Worm (Caenorhabditis elegans): ENCODE measurements around the gene clec-191.

The clec-191 gene

ce11 chrIV:16254464-16254863, 26.1 kb downstream of the clec-191 start, which contains the start of gene hlh-17:
TSS of gene hlh-17 (plus strand) at chrIV:16254764.
- TF ChIP-seq nhr-129 (tag; optimal IDR thresholded peaks at IDR 0.05), result no peak
- no peak for TF ChIP-seq nhr-11 (tag; optimal IDR thresholded peaks at IDR 0.05)

- TF ChIP-seq Y55F3AM.14 (GFP tag; optimal IDR thresholded peaks at IDR 0.05), result no peak
- no peak for TF ChIP-seq ceh-82 (tag; optimal IDR thresholded peaks at IDR 0.05)
- no peak for TF ChIP-seq nhr-129 (tag; optimal IDR thresholded peaks at IDR 0.05)
- no peak for TF ChIP-seq ZK546.5 (tag; optimal IDR thresholded peaks at IDR 0.05)
- no peak for TF ChIP-seq elt-1 (tag; optimal IDR thresholded peaks at IDR 0.05)
- TF ChIP-seq nhr-77 (tag; optimal IDR thresholded peaks at IDR 0.05), result no peak
Measured at ce11 chrIV:16247131-16247530, 33.4 kb downstream of the clec-191 start, which contains the start of gene F38C2.1. TSS of gene F38C2.1 (plus strand) at chrIV:16247431.

ce11 chrIV:16238555-16238954, 42.0 kb downstream of the clec-191 start, which contains the start of gene srw-61:
TSS of gene srw-61 (minus strand) at chrIV:16238655.
- TF ChIP-seq ama-1 (optimal IDR thresholded peaks at IDR 0.05) (no peak), egl-27 (tag; optimal IDR thresholded peaks at IDR 0.05) (no peak), lsy-2 (tag; optimal IDR thresholded peaks at IDR 0.05) (no peak), nhr-77 (tag; optimal IDR thresholded peaks at IDR 0.05) (no peak), ceh-82 (tag; optimal IDR thresholded peaks at IDR 0.05) (no peak)

- TF ChIP-seq mab-5 (tag; optimal IDR thresholded peaks at IDR 0.05), result no peak
- no peak for TF ChIP-seq nhr-237 (tag; optimal IDR thresholded peaks at IDR 0.05)
Measured at ce11 chrIV:16236827-16237226, 43.7 kb downstream of the clec-191 start.

- no peak for TF ChIP-seq crh-2 (tag; optimal IDR thresholded peaks at IDR 0.05)
- no peak for TF ChIP-seq Y55F3AM.14 (GFP tag; optimal IDR thresholded peaks at IDR 0.05)
- TF ChIP-seq mab-5 (tag; optimal IDR thresholded peaks at IDR 0.05), result no peak
- no peak for TF ChIP-seq lin-39 (tag; optimal IDR thresholded peaks at IDR 0.05)
- TF ChIP-seq elt-3 (tag; optimal IDR thresholded peaks at IDR 0.05), result no peak
- TF ChIP-seq sma-9 (GFP tag; optimal IDR thresholded peaks at IDR 0.05), result no peak
- TF ChIP-seq sma-9 (tag; optimal IDR thresholded peaks at IDR 0.05), result no peak
- no peak for TF ChIP-seq F13H6.1 (tag; optimal IDR thresholded peaks at IDR 0.05)
- no peak for TF ChIP-seq snpc-4 (tag; optimal IDR thresholded peaks at IDR 0.05)
- no peak for TF ChIP-seq alr-1 (tag; optimal IDR thresholded peaks at IDR 0.05)
- TF ChIP-seq nhr-21 (tag; optimal IDR thresholded peaks at IDR 0.05), result no peak
- no peak for TF ChIP-seq nhr-23 (tag; optimal IDR thresholded peaks at IDR 0.05)
- TF ChIP-seq nhr-12 (tag; optimal IDR thresholded peaks at IDR 0.05), result no peak
- no peak for TF ChIP-seq ceh-16 (tag; optimal IDR thresholded peaks at IDR 0.05)
- TF ChIP-seq unc-39 (tag; optimal IDR thresholded peaks at IDR 0.05), result no peak
- TF ChIP-seq nhr-11 (tag; optimal IDR thresholded peaks at IDR 0.05), result no peak
- no peak for TF ChIP-seq ztf-1 (GFP tag; conservative IDR thresholded peaks at IDR 0.05)
- TF ChIP-seq nhr-129 (tag; optimal IDR thresholded peaks at IDR 0.05), result no peak
Measured at ce11 chrIV:16233028-16233427, 47.5 kb downstream of the clec-191 start, which contains the start of the genes hpa-1 and irld-39. TSS of gene hpa-1 (minus strand) at chrIV:16233128. TSS of gene irld-39 (plus strand) at chrIV:16233148.

ce11 chrIV:16230464-16230863, 50.0 kb downstream of the clec-191 start:
- TF ChIP-seq ztf-1 (GFP tag; conservative IDR thresholded peaks at IDR 0.05), result no peak
- TF ChIP-seq aly-2 (tag; optimal IDR thresholded peaks at IDR 0.05), result no peak
- no peak for TF ChIP-seq nhr-77 (tag; optimal IDR thresholded peaks at IDR 0.05)
- TF ChIP-seq C34F6.9 (tag; optimal IDR thresholded peaks at IDR 0.05), result no peak
- TF ChIP-seq sem-4 (tag; optimal IDR thresholded peaks at IDR 0.05), result no peak
- TF ChIP-seq zag-1 (tag; optimal IDR thresholded peaks at IDR 0.05), result no peak
- no peak for TF ChIP-seq lin-11 (tag; optimal IDR thresholded peaks at IDR 0.05)
- TF ChIP-seq nhr-237 (tag; optimal IDR thresholded peaks at IDR 0.05), result no peak
- no peak for TF ChIP-seq nhr-129 (tag; optimal IDR thresholded peaks at IDR 0.05)
- TF ChIP-seq unc-39 (tag; optimal IDR thresholded peaks at IDR 0.05), result no peak
- no peak for TF ChIP-seq lsy-2 (tag; optimal IDR thresholded peaks at IDR 0.05)
- TF ChIP-seq mab-5 (tag; optimal IDR thresholded peaks at IDR 0.05), result no peak
- TF ChIP-seq nhr-12 (tag; optimal IDR thresholded peaks at IDR 0.05), result no peak
- TF ChIP-seq ztf-4 (tag; optimal IDR thresholded peaks at IDR 0.05), result no peak
- TF ChIP-seq elt-1 (tag; optimal IDR thresholded peaks at IDR 0.05), result no peak
- no peak for TF ChIP-seq fos-1 (tag; optimal IDR thresholded peaks at IDR 0.05)

Measured in whole organism, L2 larva.